Fruit fly (Drosophila melanogaster): Measurements from ENCODE around the gene ppk10.
A peak's percentile ranks its signal among the peaks of the same experiment; 100 is the strongest.

Gene ppk10

dm6 chr2L:10479859-10480258, 27.7 kb upstream of the ppk10 start (continued):
- TF ChIP-seq prd (optimal IDR thresholded peaks at IDR 0.05) (no peak), prd (GFP tag; IDR thresholded peaks at IDR 0.05) (no peak), CoRest (tag; optimal IDR thresholded peaks at IDR 0.05) (no peak), amos (GFP tag; IDR thresholded peaks at IDR 0.05; ENCODE audit: partially characterized antibody) (peak; percentile 49; the same call in 1 of the 2 replicates), HmgZ (tag; optimal IDR thresholded peaks at IDR 0.05) (peak; percentile 26), ato (GFP tag; IDR thresholded peaks at IDR 0.05; ENCODE audit: partially characterized antibody) (0 out of 2 replicates have a peak, but pooled peaks have one; percentile 14), exex (tag; optimal IDR thresholded peaks at IDR 0.05) (peak; percentile 75), CG10147 (GFP tag; optimal IDR thresholded peaks at IDR 0.05) (no peak), nom (GFP tag; optimal IDR thresholded peaks at IDR 0.05) (peak; percentile 2), pros (GFP tag; optimal IDR thresholded peaks at IDR 0.05) (no peak), CG2875 (GFP tag; optimal IDR thresholded peaks at IDR 0.05) (no peak), trem (tag; optimal IDR thresholded peaks at IDR 0.05) (peak; percentile 63), stwl (tag; optimal IDR thresholded peaks at IDR 0.05) (peak; percentile 75), rib (GFP tag; IDR thresholded peaks at IDR 0.05) (no peak), Atf-2 (GFP tag; optimal IDR thresholded peaks at IDR 0.05) (no peak), Fer1 (GFP tag; optimal IDR thresholded peaks at IDR 0.05) (no peak), bigmax (GFP tag; optimal IDR thresholded peaks at IDR 0.05) (peak; percentile 91), Drgx (GFP tag; IDR thresholded peaks at IDR 0.05) (no peak)

- TF ChIP-seq Scr (GFP tag; IDR thresholded peaks at IDR 0.05; ENCODE audit: partially characterized antibody) (peak; percentile 53; the same call in 1 of the 2 replicates), klu (GFP tag; IDR thresholded peaks at IDR 0.05) (no peak), amos (GFP tag; IDR thresholded peaks at IDR 0.05; ENCODE audit: partially characterized antibody) (peak; percentile 18; the same call in 1 of the 2 replicates), sna (GFP tag; IDR thresholded peaks at IDR 0.05; ENCODE audit: partially characterized antibody) (0 out of 2 replicates have a peak, but pooled peaks have one; percentile 40), Bgb (GFP tag; IDR thresholded peaks at IDR 0.05; ENCODE audit: partially characterized antibody) (peak; percentile 24; the same call in 1 of the 2 replicates), Dfd (GFP tag; optimal IDR thresholded peaks at IDR 0.05) (no peak), hbn (GFP tag; IDR thresholded peaks at IDR 0.05; ENCODE audit: partially characterized antibody) (peak; percentile 15; the same call in 1 of the 2 replicates), grn (GFP tag; optimal IDR thresholded peaks at IDR 0.05) (no peak), trem (tag; optimal IDR thresholded peaks at IDR 0.05) (no peak), Dll (GFP tag; IDR thresholded peaks at IDR 0.05; ENCODE audit: partially characterized antibody) (0 out of 4 replicates have a peak, but pooled peaks have one; percentile 43), lab (GFP tag; optimal IDR thresholded peaks at IDR 0.05) (no peak), PHDP (tag; optimal IDR thresholded peaks at IDR 0.05) (no peak), nau (GFP tag; optimal IDR thresholded peaks at IDR 0.05) (no peak), row (GFP tag; IDR thresholded peaks at IDR 0.05) (0 out of 3 replicates have a peak, but pooled peaks have one; percentile 11), dm (GFP tag; optimal IDR thresholded peaks at IDR 0.05) (no peak), GATAe (GFP tag; conservative IDR thresholded peaks at IDR 0.05) (no peak), CG13287 (GFP tag; IDR thresholded peaks at IDR 0.05; ENCODE audit: partially characterized antibody) (peak; percentile 61), E2f2 (GFP tag; IDR thresholded peaks at IDR 0.05) (peak; percentile 48), stwl (tag; optimal IDR thresholded peaks at IDR 0.05) (peak; percentile 38), CG4328 (GFP tag; optimal IDR thresholded peaks at IDR 0.05) (no peak), eve (GFP tag; optimal IDR thresholded peaks at IDR 0.05) (peak in 1 of 2 experiments; percentile 26), BEAF-32 (GFP tag; optimal IDR thresholded peaks at IDR 0.05) (peak; percentile 33), Dp (GFP tag; optimal IDR thresholded peaks at IDR 0.05) (peak; percentile 49), CG2116 (GFP tag; optimal IDR thresholded peaks at IDR 0.05) (peak; percentile 4), Dref (GFP tag; IDR thresholded peaks at IDR 0.05) (peak; percentile 58), CG15514 (GFP tag; optimal IDR thresholded peaks at IDR 0.05) (peak; percentile 98), Mrtf (GFP tag; IDR thresholded peaks at IDR 0.05) (no peak), MBD-R2 (GFP tag; IDR thresholded peaks at IDR 0.05) (peak; percentile 52; the same call in 1 of the 2 replicates), wek (GFP tag; optimal IDR thresholded peaks at IDR 0.05) (peak; percentile 94), CG18764 (GFP tag; optimal IDR thresholded peaks at IDR 0.05) (no peak), pzg (GFP tag; optimal IDR thresholded peaks at IDR 0.05) (peak; percentile 22), CG12219 (GFP tag; optimal IDR thresholded peaks at IDR 0.05) (no peak), Myb (GFP tag; optimal IDR thresholded peaks at IDR 0.05) (peak; percentile 81)
Measured at dm6 chr2L:10476879-10477278, 24.7 kb upstream of the ppk10 start, which contains the start of gene RluA-2. TSS of gene RluA-2 (plus strand) at chr2L:10477073.

All from whole organism, embryonic.